Worm (Caenorhabditis elegans): ENCODE results near the gene lab-2.
A peak's percentile ranks its signal among the peaks of the same experiment; 100 is the strongest.

Gene lab-2

ce11 chrIII:7373802-7374435 is 44.5 kb upstream of the lab-2 start:
- no peak for TF ChIP-seq T26A5.8 (tag; optimal IDR thresholded peaks at IDR 0.05)
- TF ChIP-seq dpff-1 (tag; optimal IDR thresholded peaks at IDR 0.05), result no peak
- no peak for TF ChIP-seq fkh-3 (tag; optimal IDR thresholded peaks at IDR 0.05)
- TF ChIP-seq sea-2 (GFP tag; IDR thresholded peaks at IDR 0.05), result no peak
- no peak for TF ChIP-seq ets-4 (GFP tag; optimal IDR thresholded peaks at IDR 0.05)
- no peak for TF ChIP-seq nfya-1 (tag; optimal IDR thresholded peaks at IDR 0.05; ENCODE audit: borderline replicate concordance, insufficient read depth)
- no peak for TF ChIP-seq rcor-1 (GFP tag; IDR thresholded peaks at IDR 0.05)
- no peak for TF ChIP-seq lin-26 (GFP tag; IDR thresholded peaks at IDR 0.05)
- TF ChIP-seq mel-28 (tag; optimal IDR thresholded peaks at IDR 0.05; ENCODE audit: borderline replicate concordance), result no peak
- TF ChIP-seq C17E4.6 (GFP tag; IDR thresholded peaks at IDR 0.05), result no peak
- TF ChIP-seq madf-6 (GFP tag; IDR thresholded peaks at IDR 0.05), result no peak
- no peak for TF ChIP-seq let-607 (tag; optimal IDR thresholded peaks at IDR 0.05)

ce11 chrIII:7370569-7370968 is 41.2 kb upstream of the lab-2 start:
- TF ChIP-seq tbp1 (GFP tag; optimal IDR thresholded peaks at IDR 0.05) (peak; percentile 25), zim-3 (tag; optimal IDR thresholded peaks at IDR 0.05) (no peak)

- TF ChIP-seq ceh-58 (GFP tag; IDR thresholded peaks at IDR 0.05) (no peak), Y79H2A.3 (GFP tag; conservative IDR thresholded peaks at IDR 0.05) (no peak), let-607 (tag; optimal IDR thresholded peaks at IDR 0.05) (no peak), B0336.3 (GFP tag; IDR thresholded peaks at IDR 0.05) (0 out of 2 replicates have a peak, but pooled peaks have one; percentile 13), ccch-3 (GFP tag; optimal IDR thresholded peaks at IDR 0.05) (no peak), cebp-1 (GFP tag; IDR thresholded peaks at IDR 0.05) (no peak), cebp-1 (tag; optimal IDR thresholded peaks at IDR 0.05) (peak; percentile 43), lin-35 (GFP tag; optimal IDR thresholded peaks at IDR 0.05) (no peak), F52B5.7 (tag; optimal IDR thresholded peaks at IDR 0.05) (no peak), F55B11.4 (tag; optimal IDR thresholded peaks at IDR 0.05; ENCODE audit: borderline replicate concordance, insufficient read depth) (no peak), C06A6.2 (GFP tag; conservative IDR thresholded peaks at IDR 0.05) (no peak; the same call in 1 of the 2 replicates), nhr-27 (tag; optimal IDR thresholded peaks at IDR 0.05) (no peak), rpc-1 (optimal IDR thresholded peaks at IDR 0.05) (no peak), rpc-1 (tag; optimal IDR thresholded peaks at IDR 0.05) (no peak), ceh-40 (GFP tag; IDR thresholded peaks at IDR 0.05) (0 out of 2 replicates have a peak, but pooled peaks have one; percentile 9), nhr-80 (tag; optimal IDR thresholded peaks at IDR 0.05) (no peak), B0261.1 (tag; optimal IDR thresholded peaks at IDR 0.05) (no peak), somi-1 (GFP tag; optimal IDR thresholded peaks at IDR 0.05) (peak; percentile 34), ztf-28 (GFP tag; IDR thresholded peaks at IDR 0.05) (no peak), tbp1 (GFP tag; optimal IDR thresholded peaks at IDR 0.05) (no peak), ztf-18 (tag; optimal IDR thresholded peaks at IDR 0.05) (no peak), F23B12.7 (tag; optimal IDR thresholded peaks at IDR 0.05; ENCODE audit: insufficient read depth) (no peak), mes-4 (tag; optimal IDR thresholded peaks at IDR 0.05) (no peak), C17E4.6 (GFP tag; IDR thresholded peaks at IDR 0.05) (no peak), hrde-1 (tag; optimal IDR thresholded peaks at IDR 0.05; ENCODE audit: borderline replicate concordance) (no peak), unc-130 (GFP tag; optimal IDR thresholded peaks at IDR 0.05) (no peak), lin-40 (tag; optimal IDR thresholded peaks at IDR 0.05) (peak; percentile 48), akir-1 (GFP tag; optimal IDR thresholded peaks at IDR 0.05) (no peak), efl-1 (GFP tag; optimal IDR thresholded peaks at IDR 0.05) (no peak), fkh-3 (tag; optimal IDR thresholded peaks at IDR 0.05) (no peak), atf-7 (tag; optimal IDR thresholded peaks at IDR 0.05) (no peak), cebp-2 (GFP tag; IDR thresholded peaks at IDR 0.05) (no peak), pbrm-1 (GFP tag; IDR thresholded peaks at IDR 0.05) (0 out of 2 replicates have a peak, but pooled peaks have one; percentile 36), chd-7 (tag; optimal IDR thresholded peaks at IDR 0.05) (peak; percentile 39)
Observed at ce11 chrIII:7369394-7370024, 40.1 kb upstream of the lab-2 start.
